ENCODE assay signal across 2 worm cellular contexts in genomic region chrII:13668844-13669441, ce11.
TF ChIP-seq lines count a peak whose summit lies in the region.

Gene C31C9.7, plus strand, starts transcription at chrII:13669104.

TF ChIP-seq in whole organism, L1 larva, 84 proteins besides CTCF, POLR2A, EP300 and RAD21 (continued from another document):
- TF ChIP-seq unc-86 (tag; optimal IDR thresholded peaks at IDR 0.05; lab: Kevin White, UChicago) (no peak), vab-15 (tag; optimal IDR thresholded peaks at IDR 0.05; lab: Kevin White, UChicago) (no peak), ceh-88 (GFP tag; IDR thresholded peaks at IDR 0.05; lab: Robert Waterston, UW) (no peak), C04F5.9 (tag; optimal IDR thresholded peaks at IDR 0.05; lab: Kevin White, UChicago) (no peak), nhr-20 (tag; optimal IDR thresholded peaks at IDR 0.05; lab: Kevin White, UChicago) (peak; percentile 30), ceh-90 (tag; optimal IDR thresholded peaks at IDR 0.05; lab: Kevin White, UChicago) (no peak), ztf-11 (tag; optimal IDR thresholded peaks at IDR 0.05; lab: Kevin White, UChicago) (no peak), nhr-90 (tag; optimal IDR thresholded peaks at IDR 0.05; lab: Kevin White, UChicago; ENCODE audit: poor library complexity) (peak; percentile 29), nhr-76 (tag; optimal IDR thresholded peaks at IDR 0.05; lab: Kevin White, UChicago) (no peak), elt-2 (tag; optimal IDR thresholded peaks at IDR 0.05; lab: Kevin White, UChicago) (peak; percentile 43), nhr-237 (tag; optimal IDR thresholded peaks at IDR 0.05; lab: Kevin White, UChicago) (no peak), aly-2 (tag; optimal IDR thresholded peaks at IDR 0.05; lab: Kevin White, UChicago) (no peak), mdl-1 (tag; optimal IDR thresholded peaks at IDR 0.05; lab: Kevin White, UChicago) (no peak), ets-5 (GFP tag; IDR thresholded peaks at IDR 0.05; lab: Robert Waterston, UW) (no peak), nhr-85 (tag; lab: Kevin White, UChicago) (peak; percentile 55), pag-3 (tag; optimal IDR thresholded peaks at IDR 0.05; lab: Kevin White, UChicago; ENCODE audit: borderline replicate concordance, insufficient read depth) (no peak), C16A3.4 (tag; optimal IDR thresholded peaks at IDR 0.05; lab: Kevin White, UChicago) (no peak), pqm-1 (tag; optimal IDR thresholded peaks at IDR 0.05; lab: Kevin White, UChicago) (no peak), nhr-19 (GFP tag; conservative IDR thresholded peaks at IDR 0.05; lab: Robert Waterston, UW) (peak; percentile 25), skn-1 (tag; optimal IDR thresholded peaks at IDR 0.05; lab: Kevin White, UChicago) (no peak), sptf-1 (tag; optimal IDR thresholded peaks at IDR 0.05; lab: Kevin White, UChicago) (no peak), zag-1 (tag; optimal IDR thresholded peaks at IDR 0.05; lab: Kevin White, UChicago) (no peak), ceh-8 (GFP tag; optimal IDR thresholded peaks at IDR 0.05; lab: Kevin White, UChicago) (no peak), unc-98 (GFP tag; IDR thresholded peaks at IDR 0.05; lab: Robert Waterston, UW) (no peak), efl-1 (optimal IDR thresholded peaks at IDR 0.05; lab: Kevin White, UChicago) (no peak), efl-1 (GFP tag; optimal IDR thresholded peaks at IDR 0.05 in 1 of 2; lab: Kevin White, UChicago) (no peak), tlp-1 (tag; optimal IDR thresholded peaks at IDR 0.05; lab: Kevin White, UChicago) (no peak), lin-15B (tag; optimal IDR thresholded peaks at IDR 0.05; lab: Kevin White, UChicago) (no peak), ztf-4 (tag; optimal IDR thresholded peaks at IDR 0.05; lab: Kevin White, UChicago) (no peak), mef-2 (tag; optimal IDR thresholded peaks at IDR 0.05; lab: Kevin White, UChicago) (no peak), unc-30 (tag; optimal IDR thresholded peaks at IDR 0.05; lab: Kevin White, UChicago) (no peak), mab-9 (GFP tag; IDR thresholded peaks at IDR 0.05; lab: Robert Waterston, UW) (no peak), fkh-10 (GFP tag; optimal IDR thresholded peaks at IDR 0.05; lab: Kevin White, UChicago) (no peak), snu-23 (GFP tag; optimal IDR thresholded peaks at IDR 0.05; lab: Kevin White, UChicago) (peak; percentile 19), isw-1 (GFP tag; IDR thresholded peaks at IDR 0.05; lab: Robert Waterston, UW) (no peak), unc-130 (tag; optimal IDR thresholded peaks at IDR 0.05; lab: Kevin White, UChicago) (no peak), egl-13 (tag; optimal IDR thresholded peaks at IDR 0.05; lab: Kevin White, UChicago) (no peak), zip-4 (GFP tag; optimal IDR thresholded peaks at IDR 0.05; lab: Kevin White, UChicago) (no peak), egl-27 (tag; optimal IDR thresholded peaks at IDR 0.05; lab: Kevin White, UChicago) (no peak), lin-35 (GFP tag; optimal IDR thresholded peaks at IDR 0.05; lab: Kevin White, UChicago) (peak in 1 of 2 experiments; percentile 19), ceh-63 (GFP tag; optimal IDR thresholded peaks at IDR 0.05; lab: Kevin White, UChicago) (no peak), nhr-47 (tag; optimal IDR thresholded peaks at IDR 0.05; lab: Kevin White, UChicago) (peak; percentile 8), fkh-8 (tag; optimal IDR thresholded peaks at IDR 0.05; lab: Kevin White, UChicago) (no peak)

TF ChIP-seq in whole organism, L4 larva, 104 proteins besides CTCF, POLR2A, EP300 and RAD21 (continued from another document):
- TF ChIP-seq unc-130 (GFP tag; optimal IDR thresholded peaks at IDR 0.05; lab: Kevin White, UChicago) (no peak), lin-1 (GFP tag; IDR thresholded peaks at IDR 0.05; lab: Robert Waterston, UW) (no peak), nhr-10 (tag; optimal IDR thresholded peaks at IDR 0.05; lab: Kevin White, UChicago) (no peak), egl-43 (GFP tag; IDR thresholded peaks at IDR 0.05; lab: Robert Waterston, UW) (peak; percentile 28; the same call in 1 of the 2 replicates), ceh-28 (tag; optimal IDR thresholded peaks at IDR 0.05; lab: Kevin White, UChicago) (no peak), lir-3 (tag; optimal IDR thresholded peaks at IDR 0.05; lab: Kevin White, UChicago) (no peak), F49E8.2 (tag; optimal IDR thresholded peaks at IDR 0.05; lab: Kevin White, UChicago; ENCODE audit: borderline replicate concordance) (no peak), nhr-28 (tag; optimal IDR thresholded peaks at IDR 0.05; lab: Kevin White, UChicago) (peak; percentile 9), cey-2 (tag; optimal IDR thresholded peaks at IDR 0.05; lab: Kevin White, UChicago; ENCODE audit: borderline replicate concordance, insufficient read depth) (no peak), ama-1 (optimal IDR thresholded peaks at IDR 0.05; lab: Kevin White, UChicago) (peak; percentile 80), daf-19 (GFP tag; conservative IDR thresholded peaks at IDR 0.05; lab: Robert Waterston, UW) (no peak), hlh-30 (tag; optimal IDR thresholded peaks at IDR 0.05; lab: Kevin White, UChicago; ENCODE audit: insufficient read depth) (peak; percentile 25), pha-4 (GFP tag; IDR thresholded peaks at IDR 0.05; lab: Robert Waterston, UW) (no peak), pha-4 (tag; optimal IDR thresholded peaks at IDR 0.05; lab: Kevin White, UChicago) (no peak), fos-1 (tag; optimal IDR thresholded peaks at IDR 0.05; lab: Kevin White, UChicago) (no peak), aly-2 (tag; optimal IDR thresholded peaks at IDR 0.05; lab: Kevin White, UChicago) (no peak), lin-29 (GFP tag; IDR thresholded peaks at IDR 0.05; lab: Robert Waterston, UW) (no peak), nhr-48 (tag; optimal IDR thresholded peaks at IDR 0.05; lab: Kevin White, UChicago) (peak; percentile 81), lin-38 (GFP tag; IDR thresholded peaks at IDR 0.05; lab: Robert Waterston, UW) (no peak; the same call in 1 of the 2 replicates)
